Worm (Caenorhabditis elegans) whole organism, L4 larva: Measurements from ENCODE around the gene W09C2.9.
A peak's percentile ranks its signal among the peaks of the same experiment; 100 is the strongest.

ENCODE experiments used
- D1046.2 ChIP-seq: fragments of 200-800 bp; sonication (Bioruptor generic); IDR thresholded peaks from 2 replicates; pipeline ENCODE4 v1.3.6; 2022; ENCODE audit warnings: missing genetic modification characterization, missing compliant biosample characterization
- F10B5.3 ChIP-seq: sonication (generic microtip); optimal IDR thresholded peaks from 2 replicates; lab custom pipeline; 2016; ENCODE audit warnings: mild to moderate bottlenecking, missing genetic modification characterization, missing compliant biosample characterization
- F37D6.2 ChIP-seq: sonication (generic microtip); optimal IDR thresholded peaks from 2 replicates; lab custom pipeline; 2016; ENCODE audit warnings: mild to moderate bottlenecking, missing genetic modification characterization, missing compliant biosample characterization
- ZK546.5 ChIP-seq, 2 experiments: sonication (generic microtip); optimal IDR thresholded peaks; 2 replicates each; lab custom pipeline; 2017; ENCODE audit warnings: missing biosample characterization in 2 of 2, missing genetic modification characterization in 2 of 2
- aha-1 ChIP-seq: fragments of 150-350 bp; peaks from one replicate; lab custom pipeline; 2014; ENCODE audit warnings: missing biosample characterization, missing genetic modification characterization
- aly-2 ChIP-seq: sonication (generic microtip); optimal IDR thresholded peaks from 2 replicates; lab custom pipeline; 2018; ENCODE audit warnings: missing biosample characterization, missing genetic modification characterization
- ceh-32 ChIP-seq: sonication (generic microtip); optimal IDR thresholded peaks from 2 replicates; lab custom pipeline; 2016; ENCODE audit warnings: mild to moderate bottlenecking, missing genetic modification characterization, missing compliant biosample characterization; ENCODE audit not compliant: poor library complexity
- ceh-62 ChIP-seq: sonication (generic microtip); optimal IDR thresholded peaks from 2 replicates; lab custom pipeline; 2017; ENCODE audit warnings: missing biosample characterization, missing genetic modification characterization
- cey-2 ChIP-seq: sonication (generic microtip); optimal IDR thresholded peaks from 3 replicates; lab custom pipeline; 2017; ENCODE audit warnings: missing genetic modification characterization, mild to moderate bottlenecking, missing compliant biosample characterization, antibody characterized with exemption, borderline replicate concordance; ENCODE audit not compliant: insufficient read depth
- ctbp-1 ChIP-seq: fragments of 200-800 bp; sonication (Bioruptor generic); IDR thresholded peaks from 2 replicates; pipeline ENCODE4 v1.3.6; 2022; ENCODE audit warnings: missing genetic modification reagents, missing genetic modification characterization, missing compliant biosample characterization
- daf-12 ChIP-seq: fragments of 150-350 bp; optimal IDR thresholded peaks from 2 replicates; lab custom pipeline; 2014; ENCODE audit warnings: missing biosample characterization, missing genetic modification reagents, missing genetic modification characterization
- daf-16 ChIP-seq, 3 experiments: sonication (generic microtip); optimal IDR thresholded peaks; 2 replicates each; lab custom pipeline; 2016 to 2017; ENCODE audit warnings: missing genetic modification characterization in 3 of 3, missing genetic modification reagents in 3 of 3, mild to moderate bottlenecking in 2 of 3, missing compliant biosample characterization in 2 of 3, missing biosample characterization in 1 of 3, moderate library complexity in 1 of 3
- daf-19 ChIP-seq: fragments of 200-800 bp; sonication (Bioruptor generic); conservative IDR thresholded peaks from 2 replicates; pipeline ENCODE4 v1.3.6; 2022; ENCODE audit warnings: missing genetic modification characterization, missing compliant biosample characterization
- dmd-6 ChIP-seq: fragments of 200-800 bp; sonication (Bioruptor generic); IDR thresholded peaks from 2 replicates; pipeline ENCODE4 v1.3.6; 2022; ENCODE audit warnings: missing genetic modification reagents, missing genetic modification characterization, missing compliant biosample characterization
- dmd-8 ChIP-seq: fragments of 200-800 bp; sonication (Bioruptor generic); IDR thresholded peaks from 2 replicates; pipeline ENCODE4 v1.3.6; 2022; ENCODE audit warnings: missing genetic modification characterization, missing compliant biosample characterization
- dpl-1 ChIP-seq: fragments of 150-350 bp; optimal IDR thresholded peaks from 2 replicates; lab custom pipeline; 2014; ENCODE audit warnings: missing biosample characterization, missing genetic modification reagents, missing genetic modification characterization
- dve-1 ChIP-seq: sonication (generic microtip); optimal IDR thresholded peaks from 2 replicates; lab custom pipeline; 2017; ENCODE audit warnings: antibody characterized with exemption, mild to moderate bottlenecking, missing genetic modification characterization, missing compliant biosample characterization; ENCODE audit not compliant: insufficient read depth
- hif-1 ChIP-seq, 2 experiments: sonication (generic microtip); optimal IDR thresholded peaks; 2 replicates each; lab custom pipeline; 2016 to 2017; ENCODE audit warnings: missing compliant biosample characterization in 2 of 2, missing genetic modification characterization in 2 of 2, missing genetic modification reagents in 2 of 2, missing genotype in 2 of 2, mild to moderate bottlenecking in 1 of 2
- hmg-1.1 ChIP-seq: fragments of 200-800 bp; sonication (Bioruptor generic); IDR thresholded peaks from 2 replicates; pipeline ENCODE4 v1.3.6; 2022; ENCODE audit warnings: missing genetic modification reagents, missing genetic modification characterization, missing compliant biosample characterization
- lin-13 ChIP-seq: fragments of 150-350 bp; optimal IDR thresholded peaks from 2 replicates; lab custom pipeline; 2014; ENCODE audit warnings: missing biosample characterization, missing genetic modification reagents, missing genetic modification characterization
- lir-3 ChIP-seq: sonication (generic microtip); optimal IDR thresholded peaks from 2 replicates; lab custom pipeline; 2016; ENCODE audit warnings: mild to moderate bottlenecking, missing genetic modification characterization, missing compliant biosample characterization
- nhr-10 ChIP-seq: fragments of 150-350 bp; optimal IDR thresholded peaks from 2 replicates; lab custom pipeline; 2014; ENCODE audit warnings: missing biosample characterization, missing genetic modification characterization
- nhr-102 ChIP-seq: sonication (generic microtip); optimal IDR thresholded peaks from 2 replicates; lab custom pipeline; 2016; ENCODE audit warnings: mild to moderate bottlenecking, missing genetic modification characterization, moderate library complexity, missing compliant biosample characterization
- nhr-28 ChIP-seq: fragments of 150-350 bp; optimal IDR thresholded peaks from 2 replicates; lab custom pipeline; 2014; ENCODE audit warnings: missing biosample characterization, missing genetic modification characterization
- nhr-41 ChIP-seq: fragments of 200-800 bp; sonication (Bioruptor generic); IDR thresholded peaks from 2 replicates; pipeline ENCODE4 v1.3.6; 2022; ENCODE audit warnings: missing genetic modification reagents, missing genetic modification characterization, missing compliant biosample characterization
- nhr-48 ChIP-seq: sonication (generic microtip); optimal IDR thresholded peaks from 2 replicates; lab custom pipeline; 2016; ENCODE audit warnings: mild to moderate bottlenecking, missing genetic modification characterization, missing compliant biosample characterization
- nhr-76 ChIP-seq: fragments of 150-350 bp; optimal IDR thresholded peaks from 2 replicates; lab custom pipeline; 2014; ENCODE audit warnings: missing biosample characterization, missing genetic modification characterization
- nhr-77 ChIP-seq: fragments of 150-350 bp; optimal IDR thresholded peaks from 2 replicates; lab custom pipeline; 2014; ENCODE audit warnings: missing biosample characterization, missing genetic modification characterization
- sdz-12 ChIP-seq: fragments of 200-800 bp; sonication (Bioruptor generic); optimal IDR thresholded peaks from 2 replicates; lab custom pipeline; 2018; ENCODE audit warnings: mild to moderate bottlenecking, missing genetic modification characterization, missing compliant biosample characterization
- snpc-1.2 ChIP-seq: fragments of 200-800 bp; sonication (Bioruptor generic); IDR thresholded peaks from 2 replicates; pipeline ENCODE4 v1.3.6; 2022; ENCODE audit warnings: missing genetic modification reagents, missing genetic modification characterization, missing compliant biosample characterization
- spr-3 ChIP-seq: fragments of 200-800 bp; sonication (Bioruptor generic); optimal IDR thresholded peaks from 2 replicates; lab custom pipeline; 2018; ENCODE audit warnings: mild to moderate bottlenecking, missing genetic modification characterization, missing compliant biosample characterization
- tag-97 ChIP-seq: fragments of 200-800 bp; sonication (Bioruptor generic); IDR thresholded peaks from 2 replicates; pipeline ENCODE4 v1.3.6; 2022; ENCODE audit warnings: missing genetic modification characterization, missing compliant biosample characterization
- unc-130 ChIP-seq: sonication (generic microtip); optimal IDR thresholded peaks from 2 replicates; lab custom pipeline; 2016; ENCODE audit warnings: missing genetic modification reagents, missing genetic modification characterization, missing compliant biosample characterization
- zag-1 ChIP-seq: fragments of 150-350 bp; optimal IDR thresholded peaks from 2 replicates; lab custom pipeline; 2014; ENCODE audit warnings: missing biosample characterization, missing genetic modification characterization
- zip-2 ChIP-seq: fragments of 150-350 bp; optimal IDR thresholded peaks from 2 replicates; lab custom pipeline; 2014; ENCODE audit warnings: missing biosample characterization, missing genetic modification characterization
- ztf-7 ChIP-seq: fragments of 150-350 bp; optimal IDR thresholded peaks from 2 replicates; lab custom pipeline; 2014; ENCODE audit warnings: missing biosample characterization, missing genetic modification characterization

The W09C2.9 gene

ce11 chrIV:9647789-9648361, 24.7 kb upstream of the W09C2.9 start, which contains the start of gene amph-1 (continued):
- TF ChIP-seq dpl-1: no peak
- TF ChIP-seq nhr-77: no peak
- TF ChIP-seq nhr-76 (tag; lab: Kevin White, UChicago): no peak
- TF ChIP-seq nhr-102 (tag; lab: Kevin White, UChicago): no peak
- no peak for TF ChIP-seq lin-13 (GFP tag; lab: Kevin White, UChicago)
- TF ChIP-seq daf-12 (tag; lab: Kevin White, UChicago): no peak
- no peak for TF ChIP-seq ztf-7 (tag; lab: Kevin White, UChicago)
- no peak for TF ChIP-seq nhr-10 (tag; lab: Kevin White, UChicago)
- TF ChIP-seq snpc-1.2: no peak
- TF ChIP-seq aly-2: no peak
- TF ChIP-seq sdz-12 (GFP tag; lab: Kevin White, UChicago): no peak
- TF ChIP-seq daf-16 (GFP tag; optimal IDR thresholded peaks at IDR 0.05; lab: Kevin White, UChicago): no peak
- peak; percentile 19 for TF ChIP-seq daf-16 (tag; optimal IDR thresholded peaks at IDR 0.05; lab: Kevin White, UChicago)
- peak; percentile 44; the same call in 1 of the 2 replicates for TF ChIP-seq hmg-1.1 (GFP tag; lab: Robert Waterston, UW)
- TF ChIP-seq dmd-6 (GFP tag; lab: Robert Waterston, UW): no peak

- TF ChIP-seq F10B5.3 (tag; lab: Kevin White, UChicago) (no peak), nhr-28 (tag; lab: Kevin White, UChicago) (no peak), spr-3 (no peak), D1046.2 (GFP tag; lab: Robert Waterston, UW) (no peak), nhr-77 (no peak), F37D6.2 (no peak), hif-1 (tag; optimal IDR thresholded peaks at IDR 0.05; lab: Kevin White, UChicago) (no peak), sdz-12 (GFP tag; lab: Kevin White, UChicago) (no peak), daf-19 (GFP tag; lab: Robert Waterston, UW) (no peak), nhr-41 (GFP tag; lab: Robert Waterston, UW) (no peak), snpc-1.2 (no peak), dmd-8 (GFP tag; lab: Robert Waterston, UW) (no peak), ZK546.5 (tag; optimal IDR thresholded peaks at IDR 0.05; lab: Kevin White, UChicago) (no peak), nhr-48 (tag; lab: Kevin White, UChicago) (no peak), ceh-62 (tag; lab: Kevin White, UChicago) (no peak), ztf-7 (tag; lab: Kevin White, UChicago) (no peak), dve-1 (tag; lab: Kevin White, UChicago) (no peak), zag-1 (tag; lab: Kevin White, UChicago) (no peak)
These were observed 20.0 kb upstream of the W09C2.9 start, which contains the start of gene degl-2 for ce11 chrIV:9643188-9643587. TSS of gene degl-2 (plus strand) at chrIV:9643488.

ce11 chrIV:9641925-9642324, 18.8 kb upstream of the W09C2.9 start, which contains the start of gene del-2:
TSS of gene del-2 (minus strand) at chrIV:9642025.
- TF ChIP-seq hmg-1.1 (GFP tag; lab: Robert Waterston, UW) (no peak), unc-130 (GFP tag; lab: Kevin White, UChicago) (no peak), cey-2 (tag; lab: Kevin White, UChicago) (no peak), zip-2 (tag; lab: Kevin White, UChicago) (no peak), zag-1 (tag; lab: Kevin White, UChicago) (no peak), ctbp-1 (GFP tag; lab: Robert Waterston, UW) (no peak), tag-97 (no peak), lir-3 (tag; lab: Kevin White, UChicago) (no peak)

- TF ChIP-seq ceh-32 (tag; lab: Kevin White, UChicago) (no peak), aha-1 (peak; percentile 3)
These were observed 11.7 kb upstream of the W09C2.9 start, which contains the start of gene mca-1 for ce11 chrIV:9634848-9635247. TSS of gene mca-1 (minus strand) at chrIV:9634948.
